Worm (Caenorhabditis elegans) whole organism, L3 larva: ENCODE measurements around the gene gsnl-1.

Experiments used
- ZK546.5 ChIP-seq: sonication (generic microtip); optimal IDR thresholded peaks from 2 replicates; lab custom pipeline; 2017; ENCODE audit warnings: missing biosample characterization, missing genetic modification characterization
- ama-1 ChIP-seq: fragments of 150-350 bp; optimal IDR thresholded peaks from 2 replicates; lab custom pipeline; 2018
- ceh-82 ChIP-seq: fragments of 150-350 bp; optimal IDR thresholded peaks from 2 replicates; lab custom pipeline; 2014; ENCODE audit warnings: missing biosample characterization, missing genetic modification characterization
- daf-12 ChIP-seq: fragments of 150-350 bp; optimal IDR thresholded peaks from 2 replicates; lab custom pipeline; 2014; ENCODE audit warnings: missing biosample characterization, missing genetic modification reagents, missing genetic modification characterization
- egl-27 ChIP-seq: sonication (generic microtip); optimal IDR thresholded peaks from 4 replicates; lab custom pipeline; 2017; ENCODE audit warnings: missing biosample characterization, missing genetic modification reagents, missing genetic modification characterization
- egl-5 ChIP-seq: fragments of 150-350 bp; optimal IDR thresholded peaks from 2 replicates; lab custom pipeline; 2017; ENCODE audit warnings: missing biosample characterization, missing genetic modification reagents, missing genetic modification characterization, inconsistent platforms
- eor-1 ChIP-seq, 2 experiments: fragments of 150-350 bp; optimal IDR thresholded peaks; 2 replicates each; lab custom pipeline; 2014 to 2018; ENCODE audit warnings: missing biosample characterization in 2 of 2, missing genetic modification characterization in 2 of 2
- hmg-11 ChIP-seq: sonication (generic microtip); optimal IDR thresholded peaks from 2 replicates; lab custom pipeline; 2016; ENCODE audit warnings: missing genetic modification characterization, missing compliant biosample characterization
- nhr-11 ChIP-seq: fragments of 150-350 bp; optimal IDR thresholded peaks from 2 replicates; lab custom pipeline; 2014; ENCODE audit warnings: missing biosample characterization, missing genetic modification characterization
- nhr-43 ChIP-seq: sonication (generic microtip); optimal IDR thresholded peaks from 2 replicates; lab custom pipeline; 2016; ENCODE audit warnings: mild to moderate bottlenecking, missing genetic modification characterization, missing compliant biosample characterization; ENCODE audit not compliant: poor library complexity, severe bottlenecking
- pqm-1 ChIP-seq: fragments of 150-350 bp; optimal IDR thresholded peaks from 2 replicates; lab custom pipeline; 2017; ENCODE audit warnings: missing biosample characterization, missing genetic modification characterization, inconsistent platforms
- zag-1 ChIP-seq: fragments of 150-350 bp; optimal IDR thresholded peaks from 2 replicates; lab custom pipeline; 2014; ENCODE audit warnings: missing biosample characterization, missing genetic modification characterization
- ztf-11 ChIP-seq: fragments of 150-350 bp; optimal IDR thresholded peaks from 2 replicates; lab custom pipeline; 2014; ENCODE audit warnings: missing biosample characterization, missing genetic modification characterization

- TF ChIP-seq pqm-1 (tag; lab: Kevin White, UChicago) (no peak), zag-1 (no peak), daf-12 (tag; lab: Kevin White, UChicago) (no peak), nhr-43 (tag; lab: Kevin White, UChicago) (no peak), ZK546.5 (tag; lab: Kevin White, UChicago) (no peak), ztf-11 (tag; lab: Kevin White, UChicago) (no peak), egl-27 (tag; lab: Kevin White, UChicago) (no peak), ama-1 (lab: Kevin White, UChicago) (no peak), ceh-82 (tag; lab: Kevin White, UChicago) (no peak), egl-5 (tag; lab: Kevin White, UChicago) (no peak), eor-1 (tag; optimal IDR thresholded peaks at IDR 0.05; lab: Kevin White, UChicago) (no peak), nhr-11 (tag; lab: Kevin White, UChicago) (no peak), hmg-11 (tag; lab: Kevin White, UChicago) (no peak)
These were observed 11.3 kb upstream of the gsnl-1 start for ce11 chrV:9485508-9485907.
